Worm (Caenorhabditis elegans): ENCODE results near the gene Y41G9A.5.
A peak's percentile ranks its signal among the peaks of the same experiment; 100 is the strongest.

Y41G9A.5 gene

DNA sequence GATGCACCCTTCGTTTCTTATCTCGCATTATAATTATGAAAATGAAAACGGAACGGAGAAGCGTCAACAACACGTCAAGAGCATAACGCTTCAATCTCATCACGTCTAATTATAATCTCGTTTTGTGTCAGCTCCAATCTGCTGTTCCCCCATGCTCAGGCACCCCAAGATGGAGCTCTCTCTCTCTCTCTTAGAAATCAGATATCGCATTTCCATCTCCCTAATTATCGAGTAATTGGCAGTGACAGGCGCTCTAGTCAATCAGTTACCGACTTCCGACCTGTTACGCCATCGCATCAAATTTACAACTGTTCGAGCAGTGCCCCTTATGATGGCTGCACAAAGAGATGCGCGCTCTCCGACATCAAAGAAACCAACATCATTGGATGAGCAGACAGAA is 26.0 kb upstream of the Y41G9A.5 start:
- TF ChIP-seq ZK337.2 (GFP tag; IDR thresholded peaks at IDR 0.05) (no peak), ama-1 (optimal IDR thresholded peaks at IDR 0.05) (no peak), R02D3.7 (tag; optimal IDR thresholded peaks at IDR 0.05) (no peak), unc-62 (GFP tag; optimal IDR thresholded peaks at IDR 0.05 in 1 of 2) (peak in 1 of 2 experiments; percentile 33), unc-62 (tag; optimal IDR thresholded peaks at IDR 0.05) (no peak), ztf-11 (tag; optimal IDR thresholded peaks at IDR 0.05) (no peak), dmd-6 (GFP tag; IDR thresholded peaks at IDR 0.05) (no peak), hlh-11 (tag; optimal IDR thresholded peaks at IDR 0.05) (no peak), lin-15B (tag; optimal IDR thresholded peaks at IDR 0.05) (no peak)

DNA sequence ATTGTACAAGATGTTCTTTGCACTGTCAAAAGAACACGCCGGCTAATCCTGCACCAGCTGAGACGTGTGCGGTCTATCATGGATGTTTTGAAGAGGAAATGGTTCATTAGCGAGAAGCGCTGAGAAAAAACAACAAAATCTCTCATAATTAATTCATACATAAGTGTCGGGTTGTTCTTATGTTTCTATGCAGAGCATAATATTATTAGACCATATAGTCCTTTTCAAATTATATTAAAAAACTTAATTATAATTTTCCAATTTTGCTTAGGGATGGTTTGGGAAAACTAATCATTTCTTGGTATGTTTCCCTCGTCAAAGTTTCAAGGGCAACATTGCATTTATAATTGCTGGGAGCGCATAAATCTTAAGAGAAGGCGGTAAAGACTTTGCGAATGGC is 24.7 kb upstream of the Y41G9A.5 start:
- TF ChIP-seq mxl-2 (GFP tag; conservative IDR thresholded peaks at IDR 0.05) (no peak), T26A8.4 (GFP tag; IDR thresholded peaks at IDR 0.05) (no peak), ztf-7 (tag; optimal IDR thresholded peaks at IDR 0.05) (no peak), hmg-1.1 (GFP tag; IDR thresholded peaks at IDR 0.05) (no peak)

ce11 chrX:2922602-2923203 is 23.8 kb upstream of the Y41G9A.5 start:
- TF ChIP-seq ceh-62 (tag; optimal IDR thresholded peaks at IDR 0.05) = no peak
- TF ChIP-seq nhr-11 (tag; optimal IDR thresholded peaks at IDR 0.05) = no peak
- TF ChIP-seq nhr-48 (tag; optimal IDR thresholded peaks at IDR 0.05) = no peak
- TF ChIP-seq F44E2.7 (GFP tag; IDR thresholded peaks at IDR 0.05) = no peak
- peak in 1 of 2 experiments; percentile 95 for TF ChIP-seq unc-62 (GFP tag; optimal IDR thresholded peaks at IDR 0.05 in 1 of 2)
- no peak for TF ChIP-seq unc-62 (tag; optimal IDR thresholded peaks at IDR 0.05)

ce11 chrX:2923888-2924287 is 22.6 kb upstream of the Y41G9A.5 start, which contains the start of gene hst-3.2:
Gene hst-3.2, minus strand, starts transcription at chrX:2923988.
- TF ChIP-seq ces-1 (GFP tag; optimal IDR thresholded peaks at IDR 0.05) (no peak), lin-13 (GFP tag; optimal IDR thresholded peaks at IDR 0.05) (no peak), zfp-2 (tag; optimal IDR thresholded peaks at IDR 0.05) (no peak), Y5F2A.4 (GFP tag; optimal IDR thresholded peaks at IDR 0.05) (no peak), ZK337.2 (GFP tag; IDR thresholded peaks at IDR 0.05) (no peak), php-3 (GFP tag; IDR thresholded peaks at IDR 0.05) (no peak), lir-3 (tag; optimal IDR thresholded peaks at IDR 0.05) (no peak), skn-1 (tag; optimal IDR thresholded peaks at IDR 0.05) (no peak), nhr-25 (tag; optimal IDR thresholded peaks at IDR 0.05; ENCODE audit: borderline replicate concordance, insufficient read depth) (no peak), vab-7 (GFP tag; IDR thresholded peaks at IDR 0.05) (no peak), nhr-11 (tag; optimal IDR thresholded peaks at IDR 0.05) (no peak), jun-1 (tag; optimal IDR thresholded peaks at IDR 0.05) (no peak)

ce11 chrX:2924438-2924837 is 22.0 kb upstream of the Y41G9A.5 start:
- TF ChIP-seq skn-1 (tag; optimal IDR thresholded peaks at IDR 0.05) = no peak
- 0 out of 2 replicates have a peak, but pooled peaks have one; percentile 15 for TF ChIP-seq set-16 (GFP tag; IDR thresholded peaks at IDR 0.05)
- no peak for TF ChIP-seq daf-12 (tag; optimal IDR thresholded peaks at IDR 0.05)
- TF ChIP-seq ceh-62 (tag; optimal IDR thresholded peaks at IDR 0.05) = no peak
- TF ChIP-seq egl-43 (GFP tag; IDR thresholded peaks at IDR 0.05) = 0 out of 2 replicates have a peak, but pooled peaks have one; percentile 13
- peak in 1 of 2 experiments; percentile 15 for TF ChIP-seq unc-62 (GFP tag; optimal IDR thresholded peaks at IDR 0.05 in 1 of 2)
- no peak for TF ChIP-seq unc-62 (tag; optimal IDR thresholded peaks at IDR 0.05)
- no peak for TF ChIP-seq lir-3 (tag; optimal IDR thresholded peaks at IDR 0.05)

DNA sequence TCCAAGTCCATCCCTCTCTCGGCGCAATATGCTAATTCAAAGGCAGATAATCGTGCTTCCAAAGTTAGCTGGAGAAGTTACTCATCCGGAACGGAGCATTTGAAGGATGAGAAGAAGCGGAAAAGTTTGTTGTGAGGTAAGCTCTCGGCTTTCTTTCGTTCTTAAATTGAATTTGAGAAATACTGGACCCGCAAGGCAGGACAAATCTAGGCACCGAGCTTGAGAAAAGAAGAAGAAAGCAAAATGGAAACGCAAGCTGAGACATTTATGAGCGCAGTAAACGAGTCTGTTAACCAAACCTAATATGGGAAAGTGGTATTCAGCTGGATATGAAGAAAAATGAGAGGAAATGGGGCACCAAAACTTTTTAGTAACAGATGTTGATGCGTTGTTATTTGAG is 20.5 kb upstream of the Y41G9A.5 start:
- TF ChIP-seq pqm-1 (tag; optimal IDR thresholded peaks at IDR 0.05) (no peak), arid-1 (GFP tag; conservative IDR thresholded peaks at IDR 0.05) (no peak), ceh-44 (GFP tag; IDR thresholded peaks at IDR 0.05) (no peak), R02D3.7 (tag; optimal IDR thresholded peaks at IDR 0.05) (no peak), nhr-25 (tag; optimal IDR thresholded peaks at IDR 0.05; ENCODE audit: borderline replicate concordance, insufficient read depth) (no peak), spr-1 (tag; optimal IDR thresholded peaks at IDR 0.05) (no peak), T20F7.1 (GFP tag; optimal IDR thresholded peaks at IDR 0.05) (no peak), lir-3 (tag; optimal IDR thresholded peaks at IDR 0.05) (no peak), ceh-62 (tag; optimal IDR thresholded peaks at IDR 0.05) (no peak), fos-1 (tag; optimal IDR thresholded peaks at IDR 0.05) (no peak), nhr-11 (tag; optimal IDR thresholded peaks at IDR 0.05) (no peak), daf-16 (GFP tag; optimal IDR thresholded peaks at IDR 0.05) (no peak), daf-16 (tag; optimal IDR thresholded peaks at IDR 0.05) (no peak), rbr-2 (tag; optimal IDR thresholded peaks at IDR 0.05) (no peak), mdl-1 (tag; optimal IDR thresholded peaks at IDR 0.05) (no peak), nhr-6 (tag; optimal IDR thresholded peaks at IDR 0.05) (no peak), Y48G9A.11 (GFP tag; IDR thresholded peaks at IDR 0.05) (no peak)
